Worm (Caenorhabditis elegans) whole organism, young adult: Measurements from ENCODE around the gene pals-18.

Experiments
- B0019.2 ChIP-seq: fragments of 200-800 bp; sonication (Bioruptor generic); conservative IDR thresholded peaks from 2 replicates; pipeline ENCODE4 v1.3.6; 2022; ENCODE audit warnings: missing genetic modification reagents, missing genetic modification characterization, missing compliant biosample characterization
- B0035.1 ChIP-seq: sonication (generic microtip); optimal IDR thresholded peaks from 2 replicates; lab custom pipeline; 2016; ENCODE audit warnings: missing genetic modification characterization, mild to moderate bottlenecking, missing compliant biosample characterization, missing genotype, missing genetic modification reagents
- B0261.1 ChIP-seq: sonication (generic microtip); optimal IDR thresholded peaks from 2 replicates; lab custom pipeline; 2016; ENCODE audit warnings: mild to moderate bottlenecking, missing genetic modification characterization, moderate library complexity, missing compliant biosample characterization
- B0336.3 ChIP-seq: fragments of 200-800 bp; sonication (Bioruptor generic); IDR thresholded peaks from 2 replicates; pipeline ENCODE4 v1.3.6; 2022; ENCODE audit warnings: missing genetic modification characterization, missing compliant biosample characterization
- C17E4.6 ChIP-seq: fragments of 200-800 bp; sonication (Bioruptor generic); IDR thresholded peaks from 2 replicates; pipeline ENCODE4 v1.3.6; 2022; ENCODE audit warnings: missing genetic modification reagents, missing genetic modification characterization, missing compliant biosample characterization
- D2030.7 ChIP-seq: fragments of 200-800 bp; sonication (Bioruptor generic); IDR thresholded peaks from 2 replicates; pipeline ENCODE4 v1.3.6; 2022; ENCODE audit warnings: missing genetic modification reagents, missing genetic modification characterization, missing compliant biosample characterization
- F37B4.10 ChIP-seq: fragments of 200-800 bp; sonication (Bioruptor generic); IDR thresholded peaks from 2 replicates; pipeline ENCODE4 v1.3.6; 2022; ENCODE audit warnings: missing genetic modification characterization, missing compliant biosample characterization
- F39B2.1 ChIP-seq: fragments of 200-800 bp; sonication (Bioruptor generic); IDR thresholded peaks from 2 replicates; pipeline ENCODE4 v1.3.6; 2022; ENCODE audit warnings: missing genetic modification reagents, missing genetic modification characterization, missing compliant biosample characterization
- T26A5.8 ChIP-seq: sonication (generic microtip); optimal IDR thresholded peaks from 2 replicates; lab custom pipeline; 2016; ENCODE audit warnings: missing genetic modification characterization, missing compliant biosample characterization
- Y53G8AR.9 ChIP-seq: fragments of 200-800 bp; sonication (Bioruptor generic); conservative IDR thresholded peaks from 2 replicates; pipeline ENCODE4 v1.3.6; 2022; ENCODE audit warnings: missing genetic modification reagents, missing genetic modification characterization, missing compliant biosample characterization
- Y67H2A.10 ChIP-seq: fragments of 200-800 bp; sonication (Bioruptor generic); conservative IDR thresholded peaks from 2 replicates; pipeline ENCODE4 v1.3.6; 2022; ENCODE audit warnings: missing genetic modification reagents, missing genetic modification characterization, missing compliant biosample characterization
- Y95B8A.8 ChIP-seq: fragments of 200-800 bp; sonication (Bioruptor generic); IDR thresholded peaks from 2 replicates; pipeline ENCODE4 v1.3.6; 2022; ENCODE audit warnings: missing genetic modification reagents, missing genetic modification characterization, missing compliant biosample characterization
- akir-1 ChIP-seq: fragments of 200-800 bp; sonication (Bioruptor generic); optimal IDR thresholded peaks from 2 replicates; lab custom pipeline; 2018; ENCODE audit warnings: mild to moderate bottlenecking, missing genetic modification characterization, moderate library complexity, missing compliant biosample characterization
- aptf-3 ChIP-seq: fragments of 200-800 bp; sonication (Bioruptor generic); IDR thresholded peaks from 2 replicates; pipeline ENCODE4 v1.3.6; 2022; ENCODE audit warnings: missing genetic modification characterization, missing compliant biosample characterization
- atf-7 ChIP-seq: sonication (generic microtip); optimal IDR thresholded peaks from 2 replicates; lab custom pipeline; 2017; ENCODE audit warnings: mild to moderate bottlenecking, missing genetic modification characterization, missing compliant biosample characterization
- bed-2 ChIP-seq: fragments of 200-800 bp; sonication (Bioruptor generic); IDR thresholded peaks from 2 replicates; pipeline ENCODE4 v1.3.6; 2022; ENCODE audit warnings: missing genetic modification reagents, missing genetic modification characterization, missing compliant biosample characterization
- ceh-40 ChIP-seq: fragments of 200-800 bp; sonication (Bioruptor generic); IDR thresholded peaks from 2 replicates; pipeline ENCODE4 v1.3.6; 2022; ENCODE audit warnings: missing genetic modification characterization, missing compliant biosample characterization
- die-1 ChIP-seq: sonication (generic microtip); optimal IDR thresholded peaks from 2 replicates; lab custom pipeline; 2016; ENCODE audit warnings: missing genotype, mild to moderate bottlenecking, missing genetic modification characterization, missing compliant biosample characterization
- dox-1 ChIP-seq: fragments of 200-800 bp; sonication (Bioruptor generic); IDR thresholded peaks from 2 replicates; pipeline ENCODE4 v1.3.6; 2022; ENCODE audit warnings: missing genetic modification reagents, missing genetic modification characterization, missing compliant biosample characterization
- efl-1 ChIP-seq: fragments of 150-350 bp; optimal IDR thresholded peaks from 2 replicates; lab custom pipeline; 2014; ENCODE audit warnings: missing biosample characterization, missing genetic modification reagents, missing genetic modification characterization
- egl-18 ChIP-seq: fragments of 200-800 bp; sonication (Bioruptor generic); IDR thresholded peaks from 2 replicates; pipeline ENCODE4 v1.3.6; 2022; ENCODE audit warnings: missing genetic modification reagents, missing genetic modification characterization, missing compliant biosample characterization
- ets-4 ChIP-seq: fragments of 200-800 bp; sonication (Bioruptor generic); optimal IDR thresholded peaks from 2 replicates; lab custom pipeline; 2018; ENCODE audit warnings: mild to moderate bottlenecking, missing genetic modification characterization, missing compliant biosample characterization
- hlh-26 ChIP-seq: fragments of 200-800 bp; sonication (Bioruptor generic); conservative IDR thresholded peaks from 2 replicates; pipeline ENCODE4 v1.3.6; 2022; ENCODE audit warnings: missing genetic modification reagents, missing genetic modification characterization, missing compliant biosample characterization
- let-607 ChIP-seq, 2 experiments: fragments of 200-800 bp in 1 of 2; sonication (Bioruptor generic) in 1 of 2; sonication (generic microtip) in 1 of 2; optimal IDR thresholded peaks; 2 replicates each; lab custom pipeline; 2016 to 2018; ENCODE audit warnings: mild to moderate bottlenecking in 2 of 2, missing compliant biosample characterization in 2 of 2, missing genetic modification characterization in 2 of 2, moderate library complexity in 2 of 2, missing genotype in 1 of 2
- lin-35 ChIP-seq, 3 experiments: fragments of 150-350 bp in 2 of 3; sonication (generic microtip) in 1 of 3; optimal IDR thresholded peaks; 2 replicates each; lab custom pipeline; 2014 to 2018; ENCODE audit warnings: missing biosample characterization in 3 of 3, missing genetic modification characterization in 3 of 3, missing genetic modification reagents in 3 of 3
- lin-54 ChIP-seq: fragments of 200-800 bp; sonication (Bioruptor generic); optimal IDR thresholded peaks from 2 replicates; lab custom pipeline; 2018; ENCODE audit warnings: mild to moderate bottlenecking, missing genetic modification characterization, missing compliant biosample characterization
- lir-1 ChIP-seq: fragments of 200-800 bp; sonication (Bioruptor generic); conservative IDR thresholded peaks from 2 replicates; pipeline ENCODE4 v1.3.6; 2022; ENCODE audit warnings: missing genetic modification reagents, missing genetic modification characterization, missing compliant biosample characterization
- lsl-1 ChIP-seq: fragments of 200-800 bp; sonication (Bioruptor generic); optimal IDR thresholded peaks from 2 replicates; lab custom pipeline; 2018; ENCODE audit warnings: mild to moderate bottlenecking, missing genetic modification characterization, moderate library complexity, missing compliant biosample characterization
- lsy-27 ChIP-seq: sonication (generic microtip); optimal IDR thresholded peaks from 2 replicates; lab custom pipeline; 2017; ENCODE audit warnings: missing genetic modification characterization, mild to moderate bottlenecking, missing compliant biosample characterization, antibody characterized with exemption, missing genotype, borderline replicate concordance; ENCODE audit not compliant: insufficient read depth
- mcd-1 ChIP-seq: fragments of 200-800 bp; sonication (Bioruptor generic); IDR thresholded peaks from 2 replicates; pipeline ENCODE4 v1.3.6; 2022; ENCODE audit warnings: missing genetic modification reagents, missing genetic modification characterization, missing compliant biosample characterization
- mel-28 ChIP-seq: sonication (generic microtip); optimal IDR thresholded peaks from 2 replicates; lab custom pipeline; 2016; ENCODE audit warnings: borderline replicate concordance, mild to moderate bottlenecking, missing genetic modification characterization, missing compliant biosample characterization
- somi-1 ChIP-seq: fragments of 200-800 bp; sonication (Bioruptor generic); optimal IDR thresholded peaks from 2 replicates; lab custom pipeline; 2018; ENCODE audit warnings: mild to moderate bottlenecking, missing genetic modification characterization, missing compliant biosample characterization
- sptf-2 ChIP-seq: fragments of 200-800 bp; sonication (Bioruptor generic); optimal IDR thresholded peaks from 2 replicates; lab custom pipeline; 2018; ENCODE audit warnings: mild to moderate bottlenecking, missing genetic modification characterization, missing compliant biosample characterization
- tbp1 ChIP-seq: fragments of 200-800 bp; sonication (Bioruptor generic); optimal IDR thresholded peaks from 2 replicates; lab custom pipeline; 2018; ENCODE audit warnings: mild to moderate bottlenecking, missing genetic modification characterization, missing compliant biosample characterization
- ztf-25 ChIP-seq: fragments of 200-800 bp; sonication (Bioruptor generic); IDR thresholded peaks from 2 replicates; pipeline ENCODE4 v1.3.6; 2022; ENCODE audit warnings: missing genetic modification reagents, missing genetic modification characterization, missing compliant biosample characterization
- ztf-26 ChIP-seq: sonication (generic microtip); optimal IDR thresholded peaks from 2 replicates; lab custom pipeline; 2017; ENCODE audit warnings: missing genetic modification characterization, missing compliant biosample characterization

The pals-18 gene

DNA sequence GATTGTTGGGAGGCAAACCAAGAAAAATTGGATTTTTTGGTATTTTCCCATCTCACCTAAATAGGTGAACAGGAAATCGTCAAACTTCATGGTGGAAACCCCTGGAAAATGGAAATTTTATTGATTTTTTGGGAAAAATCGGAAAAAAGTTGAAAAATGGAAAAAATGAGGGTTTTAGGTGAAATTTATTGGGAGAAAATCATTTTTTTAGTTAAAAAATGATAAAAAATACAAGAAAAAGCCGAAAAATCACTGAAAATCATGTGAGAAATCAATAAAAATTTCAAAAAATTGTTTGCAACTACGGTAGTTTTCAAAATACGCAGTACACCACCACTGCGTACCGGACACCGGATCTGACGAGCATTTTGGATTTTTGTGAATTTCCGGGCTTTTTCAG lies 23.9 kb downstream of the pals-18 start, which contains the start of gene lelo-2:
Gene lelo-2 (minus strand): TSS at position 101 of the 400 bp plus-strand sequence.
- TF ChIP-seq lsl-1 (peak; percentile 64), lsy-27 (tag; lab: Kevin White, UChicago) (no peak)

ce11 chrIII:1428448-1428847 lies 25.2 kb downstream of the pals-18 start:
- no peak for TF ChIP-seq Y95B8A.8
- no peak for TF ChIP-seq ztf-25 (GFP tag; lab: Robert Waterston, UW)
- TF ChIP-seq Y67H2A.10 (GFP tag; lab: Robert Waterston, UW) = no peak
- TF ChIP-seq lir-1 (GFP tag; lab: Robert Waterston, UW) = no peak
- no peak for TF ChIP-seq aptf-3 (GFP tag; lab: Robert Waterston, UW)
- no peak for TF ChIP-seq bed-2 (GFP tag; lab: Robert Waterston, UW)
- TF ChIP-seq ets-4 (GFP tag; lab: Kevin White, UChicago) = no peak
- TF ChIP-seq tbp1 (GFP tag; lab: Kevin White, UChicago) = no peak
- no peak for TF ChIP-seq let-607 (tag; optimal IDR thresholded peaks at IDR 0.05; lab: Kevin White, UChicago)
- no peak for TF ChIP-seq F37B4.10 (GFP tag; lab: Robert Waterston, UW)
- TF ChIP-seq sptf-2 = no peak
- TF ChIP-seq akir-1 (GFP tag; lab: Kevin White, UChicago) = no peak
- no peak for TF ChIP-seq B0336.3
- 0 out of 2 replicates have a peak, but pooled peaks have one; percentile 19 for TF ChIP-seq D2030.7
- TF ChIP-seq lin-54 (GFP tag; lab: Kevin White, UChicago) = peak; percentile 72
- TF ChIP-seq hlh-26 (GFP tag; lab: Robert Waterston, UW) = no peak
- no peak for TF ChIP-seq Y53G8AR.9 (GFP tag; lab: Robert Waterston, UW)
- no peak for TF ChIP-seq B0019.2 (GFP tag; lab: Robert Waterston, UW)
- peak; percentile 61 for TF ChIP-seq mcd-1
- no peak for TF ChIP-seq C17E4.6 (GFP tag; lab: Robert Waterston, UW)
- no peak for TF ChIP-seq die-1 (tag; lab: Kevin White, UChicago)
- no peak for TF ChIP-seq egl-18 (GFP tag; lab: Robert Waterston, UW)
- TF ChIP-seq dox-1 (GFP tag; lab: Robert Waterston, UW) = no peak
- no peak for TF ChIP-seq F39B2.1 (GFP tag; lab: Robert Waterston, UW)
- TF ChIP-seq ceh-40 (GFP tag; lab: Robert Waterston, UW) = no peak
- TF ChIP-seq ztf-26 (tag; lab: Kevin White, UChicago) = no peak
- TF ChIP-seq T26A5.8 = no peak
- TF ChIP-seq B0261.1 (tag; lab: Kevin White, UChicago) = no peak
- peak; percentile 14 for TF ChIP-seq efl-1 (GFP tag; lab: Kevin White, UChicago)
- TF ChIP-seq atf-7 (tag; lab: Kevin White, UChicago) = no peak
- TF ChIP-seq mel-28 (tag; lab: Kevin White, UChicago) = no peak
- TF ChIP-seq lsl-1 = no peak
- no peak for TF ChIP-seq somi-1 (GFP tag; lab: Kevin White, UChicago)
- no peak for TF ChIP-seq lin-35 (GFP tag; optimal IDR thresholded peaks at IDR 0.05; lab: Kevin White, UChicago)

DNA sequence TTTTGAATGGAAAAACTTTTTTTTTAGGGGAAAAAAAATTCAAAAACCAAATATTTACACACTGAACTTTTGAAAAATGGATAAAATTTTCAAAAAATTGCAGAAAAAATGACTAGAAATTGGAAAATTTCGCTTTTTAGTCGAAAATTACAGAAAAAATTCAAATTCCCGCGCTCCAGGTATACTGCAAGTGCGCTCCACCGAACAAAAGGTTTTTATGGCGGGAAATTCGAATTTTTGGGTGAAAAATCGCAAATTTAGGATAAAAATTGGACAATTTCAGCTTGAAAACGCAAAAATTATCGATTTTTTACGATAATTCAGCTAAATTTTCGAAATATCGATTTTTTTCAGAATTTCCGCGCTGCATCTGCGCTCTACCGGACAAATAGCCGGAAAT lies 26.1 kb downstream of the pals-18 start:
- TF ChIP-seq mel-28 (tag; lab: Kevin White, UChicago) (no peak), lsl-1 (peak; percentile 9), B0035.1 (tag; lab: Kevin White, UChicago) (no peak), lin-54 (GFP tag; lab: Kevin White, UChicago) (peak; percentile 82), efl-1 (GFP tag; lab: Kevin White, UChicago) (peak; percentile 45), mcd-1 (peak; percentile 81)
- TF ChIP-seq, all 124 proteins: peak for 4
